Worm (Caenorhabditis elegans): ENCODE data around the gene T22F3.8.

The T22F3.8 gene

ce11 chrV:3578813-3579212 is 26.4 kb downstream of the T22F3.8 start, which contains the start of gene pygl-1 (continued):
- TF ChIP-seq mes-4 (tag; optimal IDR thresholded peaks at IDR 0.05) (no peak), unc-130 (GFP tag; optimal IDR thresholded peaks at IDR 0.05) (peak; percentile 95), Y79H2A.3 (GFP tag; conservative IDR thresholded peaks at IDR 0.05) (peak; percentile 84), rpc-1 (optimal IDR thresholded peaks at IDR 0.05) (no peak), rpc-1 (tag; optimal IDR thresholded peaks at IDR 0.05) (no peak), mcd-1 (GFP tag; IDR thresholded peaks at IDR 0.05) (peak; percentile 73), ceh-91 (GFP tag; IDR thresholded peaks at IDR 0.05) (peak; percentile 99), rcor-1 (GFP tag; IDR thresholded peaks at IDR 0.05) (peak; percentile 90), F33H1.4 (GFP tag; IDR thresholded peaks at IDR 0.05) (peak; percentile 86), T26A5.8 (tag; optimal IDR thresholded peaks at IDR 0.05) (no peak), F52B5.7 (tag; optimal IDR thresholded peaks at IDR 0.05) (no peak), F22D6.2 (tag; optimal IDR thresholded peaks at IDR 0.05) (no peak), attf-6 (GFP tag; IDR thresholded peaks at IDR 0.05) (peak; percentile 81), egl-44 (GFP tag; IDR thresholded peaks at IDR 0.05) (no peak), atf-7 (tag; optimal IDR thresholded peaks at IDR 0.05) (no peak), hlh-26 (GFP tag; conservative IDR thresholded peaks at IDR 0.05) (no peak), lsl-1 (GFP tag; optimal IDR thresholded peaks at IDR 0.05) (peak; percentile 99), F57C9.4 (tag; optimal IDR thresholded peaks at IDR 0.05) (no peak), hrde-1 (tag; optimal IDR thresholded peaks at IDR 0.05; ENCODE audit: borderline replicate concordance) (peak; percentile 71), snpc-3.4 (tag; optimal IDR thresholded peaks at IDR 0.05) (peak; percentile 89), snpc-1.3 (tag; optimal IDR thresholded peaks at IDR 0.05; ENCODE audit: insufficient read depth) (peak; percentile 92), snpc-4 (GFP tag; optimal IDR thresholded peaks at IDR 0.05) (peak; percentile 27), snpc-4 (tag; optimal IDR thresholded peaks at IDR 0.05) (peak in 2 of 4 experiments; percentile 35 to 65), athp-1 (tag; optimal IDR thresholded peaks at IDR 0.05) (peak; percentile 48), F10E7.11 (tag; optimal IDR thresholded peaks at IDR 0.05) (no peak), T07F8.4 (tag; optimal IDR thresholded peaks at IDR 0.05) (no peak), ZK185.1 (tag; optimal IDR thresholded peaks at IDR 0.05; ENCODE audit: poor library complexity, severe bottlenecking) (no peak), ets-4 (GFP tag; optimal IDR thresholded peaks at IDR 0.05) (no peak), egrh-3 (GFP tag; IDR thresholded peaks at IDR 0.05) (peak; percentile 12; the same call in 1 of the 2 replicates), Y67H2A.10 (GFP tag; conservative IDR thresholded peaks at IDR 0.05) (0 out of 2 replicates have a peak, but pooled peaks have one; percentile 40), lin-40 (tag; optimal IDR thresholded peaks at IDR 0.05) (no peak), F57A8.1 (GFP tag; optimal IDR thresholded peaks at IDR 0.05) (no peak), nhr-27 (tag; optimal IDR thresholded peaks at IDR 0.05) (no peak), F49E8.2 (tag; optimal IDR thresholded peaks at IDR 0.05; ENCODE audit: insufficient read depth) (peak; percentile 61), nhr-90 (tag; optimal IDR thresholded peaks at IDR 0.05) (no peak), ztf-28 (GFP tag; IDR thresholded peaks at IDR 0.05) (peak; percentile 69; the same call in 1 of the 2 replicates), tbx-9 (tag; optimal IDR thresholded peaks at IDR 0.05; ENCODE audit: borderline replicate concordance) (no peak), ztf-18 (tag; optimal IDR thresholded peaks at IDR 0.05) (no peak), hsf-1 (GFP tag; IDR thresholded peaks at IDR 0.05) (peak; percentile 83), lin-54 (GFP tag; optimal IDR thresholded peaks at IDR 0.05) (peak; percentile 94), tlf-1 (GFP tag; optimal IDR thresholded peaks at IDR 0.05) (peak; percentile 94), pbrm-1 (GFP tag; IDR thresholded peaks at IDR 0.05) (peak; percentile 74; the same call in 1 of the 2 replicates), akir-1 (GFP tag; optimal IDR thresholded peaks at IDR 0.05) (no peak), gei-17 (GFP tag; optimal IDR thresholded peaks at IDR 0.05) (no peak), tbp1 (GFP tag; optimal IDR thresholded peaks at IDR 0.05) (peak; percentile 59), madf-3 (GFP tag; IDR thresholded peaks at IDR 0.05) (peak; percentile 90), unc-62 (GFP tag; optimal IDR thresholded peaks at IDR 0.05) (no peak), madf-6 (GFP tag; IDR thresholded peaks at IDR 0.05) (peak; percentile 99), ceh-40 (GFP tag; IDR thresholded peaks at IDR 0.05) (no peak)

All from whole organism, young adult.